Worm (Caenorhabditis elegans): Measurements from ENCODE around the gene T13F3.4.
A peak's percentile ranks its signal among the peaks of the same experiment; 100 is the strongest.
"Not testable (repeated sequence)": the region's sequence is repeated elsewhere in the genome, so short reads cannot be mapped to it uniquely, and the experiment has no call there.

The T13F3.4 gene

ce11 chrV:16275347-16275746 is 8.9 kb upstream of the T13F3.4 start, which contains the start of gene pacl-1:
TSS of gene pacl-1 (minus strand) at chrV:16275447.
- TF ChIP-seq pbrm-1 (GFP tag; IDR thresholded peaks at IDR 0.05) (no peak), cebp-2 (GFP tag; IDR thresholded peaks at IDR 0.05) (no peak), gei-17 (GFP tag; optimal IDR thresholded peaks at IDR 0.05) (no peak), hmg-1.2 (GFP tag; IDR thresholded peaks at IDR 0.05) (no peak), F22D6.2 (tag; optimal IDR thresholded peaks at IDR 0.05) (no peak), lsl-1 (GFP tag; optimal IDR thresholded peaks at IDR 0.05) (no peak), F57C9.4 (tag; optimal IDR thresholded peaks at IDR 0.05) (no peak), bed-2 (GFP tag; IDR thresholded peaks at IDR 0.05) (no peak)

DNA sequence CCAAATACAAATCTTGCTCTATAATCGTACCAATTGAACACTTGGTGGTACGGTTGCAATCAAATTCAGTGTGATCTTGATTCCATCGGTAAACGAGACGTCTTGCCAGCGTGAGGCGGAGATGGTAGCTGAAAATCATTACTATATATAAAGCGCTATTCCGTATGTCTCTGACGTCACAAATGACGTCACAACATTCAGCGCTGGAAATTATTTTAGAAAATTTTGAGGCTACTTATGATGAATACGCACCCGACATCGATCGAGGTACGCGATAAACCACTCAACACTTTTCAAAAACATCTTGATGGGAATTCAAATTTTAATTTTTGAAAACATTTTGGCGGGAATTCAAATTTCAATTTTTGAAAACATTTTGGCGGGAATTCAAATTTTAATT is 7.0 kb upstream of the T13F3.4 start:
- TF ChIP-seq snpc-4 (GFP tag; optimal IDR thresholded peaks at IDR 0.05) = not testable (repeated sequence)
- peak in 1 of 4 experiments; percentile 62 for TF ChIP-seq snpc-4 (tag; optimal IDR thresholded peaks at IDR 0.05)
- TF ChIP-seq attf-6 (GFP tag; IDR thresholded peaks at IDR 0.05) = 0 out of 2 replicates have a peak, but pooled peaks have one; percentile 58
- TF ChIP-seq pbrm-1 (GFP tag; IDR thresholded peaks at IDR 0.05) = peak; percentile 6; the same call in 1 of the 2 replicates

DNA sequence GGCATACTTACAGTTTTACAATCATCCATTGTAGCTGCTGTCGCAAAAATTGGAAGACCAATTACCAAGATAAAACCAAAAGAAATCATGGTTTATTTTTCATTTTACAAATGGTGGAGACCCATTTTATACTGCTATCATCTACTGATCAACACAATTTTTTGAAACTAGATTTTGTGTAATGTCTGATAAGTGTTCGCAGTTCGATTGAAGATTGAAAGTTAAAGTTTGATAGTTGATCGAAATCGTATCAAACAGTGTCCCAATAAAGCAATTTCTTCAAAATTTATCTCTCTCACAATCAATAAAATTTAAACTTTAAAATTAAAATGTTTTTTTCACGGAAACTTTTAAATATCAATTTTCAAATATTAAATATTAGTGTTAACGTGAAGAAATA is 4.7 kb upstream of the T13F3.4 start, which contains the start of gene T13F3.6:
TSS of gene T13F3.6 (minus strand) at position 101 of the 400 bp plus-strand sequence.
- TF ChIP-seq bed-1 (GFP tag; IDR thresholded peaks at IDR 0.05) (no peak), ztf-6 (GFP tag; IDR thresholded peaks at IDR 0.05) (no peak), K11D2.4 (GFP tag; IDR thresholded peaks at IDR 0.05) (no peak), snpc-3.4 (tag; optimal IDR thresholded peaks at IDR 0.05) (no peak), ccch-3 (GFP tag; optimal IDR thresholded peaks at IDR 0.05) (no peak), dpff-1 (tag; optimal IDR thresholded peaks at IDR 0.05) (no peak), B0336.3 (GFP tag; IDR thresholded peaks at IDR 0.05) (no peak), let-526 (GFP tag; IDR thresholded peaks at IDR 0.05) (no peak), ztf-28 (GFP tag; IDR thresholded peaks at IDR 0.05) (no peak), die-1 (tag; optimal IDR thresholded peaks at IDR 0.05) (no peak), snpc-1.1 (tag; optimal IDR thresholded peaks at IDR 0.05; ENCODE audit: insufficient read depth) (no peak), madf-3 (GFP tag; IDR thresholded peaks at IDR 0.05) (no peak), F33H1.4 (GFP tag; IDR thresholded peaks at IDR 0.05) (no peak), mxl-1 (tag; optimal IDR thresholded peaks at IDR 0.05) (no peak), F52B5.7 (tag; optimal IDR thresholded peaks at IDR 0.05) (no peak), mes-4 (tag; optimal IDR thresholded peaks at IDR 0.05) (no peak)

ce11 chrV:16269556-16269955 is 3.1 kb upstream of the T13F3.4 start, which contains the start of the genes fbxa-2 and T13F3.8:
TSS of gene fbxa-2 (minus strand) at chrV:16269656.
TSS of gene T13F3.8 (plus strand) at chrV:16269800.
- TF ChIP-seq T07F8.4 (tag; optimal IDR thresholded peaks at IDR 0.05) (no peak), Y67H2A.10 (GFP tag; conservative IDR thresholded peaks at IDR 0.05) (no peak), ztf-28 (GFP tag; IDR thresholded peaks at IDR 0.05) (no peak), F57C9.4 (tag; optimal IDR thresholded peaks at IDR 0.05) (no peak), unc-130 (GFP tag; optimal IDR thresholded peaks at IDR 0.05) (no peak), hmg-1.2 (GFP tag; IDR thresholded peaks at IDR 0.05) (no peak), F37B4.10 (GFP tag; IDR thresholded peaks at IDR 0.05) (no peak), gei-17 (GFP tag; optimal IDR thresholded peaks at IDR 0.05) (no peak)

ce11 chrV:16259684-16260083 is 6.7 kb downstream of the T13F3.4 start, which contains the start of gene nhr-127:
TSS of gene nhr-127 (plus strand) at chrV:16259984.
- TF ChIP-seq Y79H2A.3 (GFP tag; conservative IDR thresholded peaks at IDR 0.05) (no peak), pbrm-1 (GFP tag; IDR thresholded peaks at IDR 0.05) (no peak), ztf-3 (GFP tag; optimal IDR thresholded peaks at IDR 0.05) (no peak), egl-18 (GFP tag; IDR thresholded peaks at IDR 0.05) (no peak), Y53F4B.3 (GFP tag; IDR thresholded peaks at IDR 0.05) (no peak), aptf-3 (GFP tag; IDR thresholded peaks at IDR 0.05) (no peak), F55B11.4 (tag; optimal IDR thresholded peaks at IDR 0.05; ENCODE audit: borderline replicate concordance, insufficient read depth) (no peak), sptf-2 (GFP tag; optimal IDR thresholded peaks at IDR 0.05) (no peak), aptf-2 (GFP tag; conservative IDR thresholded peaks at IDR 0.05) (no peak), mcd-1 (GFP tag; IDR thresholded peaks at IDR 0.05) (no peak), F57A8.1 (GFP tag; optimal IDR thresholded peaks at IDR 0.05) (no peak), C06A6.2 (GFP tag; conservative IDR thresholded peaks at IDR 0.05) (no peak), fkh-3 (tag; optimal IDR thresholded peaks at IDR 0.05) (no peak), K11D2.4 (GFP tag; IDR thresholded peaks at IDR 0.05) (no peak)
